Fruit fly (Drosophila melanogaster): Measurements from ENCODE around the gene Taf12.

The Taf12 gene

DNA sequence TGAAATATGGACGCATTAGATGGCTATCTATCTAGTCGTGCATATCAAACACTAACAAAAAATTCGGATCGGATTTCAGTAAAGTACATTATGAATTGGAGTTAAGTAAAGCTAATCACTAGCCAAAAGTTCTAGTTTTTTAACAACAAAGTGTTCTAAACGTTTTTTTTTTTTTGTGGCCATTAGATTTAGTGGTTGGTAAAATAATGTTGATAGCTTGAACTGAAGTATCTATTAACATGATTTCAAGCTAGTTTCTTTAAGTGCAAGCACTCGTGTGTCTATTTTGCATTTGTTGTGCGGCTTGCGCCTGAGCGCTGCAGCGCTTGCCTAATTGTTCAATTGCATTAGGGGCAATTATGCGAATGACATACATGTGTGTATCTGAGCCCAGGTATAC is 16.9 kb downstream of the Taf12 start (continued):
- TF ChIP-seq MBD-R2 (GFP tag; IDR thresholded peaks at IDR 0.05) (no peak), Fer1 (GFP tag; optimal IDR thresholded peaks at IDR 0.05) (no peak), fd96Cb (tag; optimal IDR thresholded peaks at IDR 0.05) (no peak), CG8359 (GFP tag; optimal IDR thresholded peaks at IDR 0.05; ENCODE audit: borderline replicate concordance) (no peak), Awh (GFP tag; IDR thresholded peaks at IDR 0.05) (no peak), MTF-1 (GFP tag; optimal IDR thresholded peaks at IDR 0.05; ENCODE audit: borderline replicate concordance) (no peak), lbe (GFP tag; optimal IDR thresholded peaks at IDR 0.05) (no peak), CG18599 (GFP tag; optimal IDR thresholded peaks at IDR 0.05) (no peak), CG3838 (GFP tag; optimal IDR thresholded peaks at IDR 0.05) (no peak), caup (GFP tag; optimal IDR thresholded peaks at IDR 0.05; ENCODE audit: severe bottlenecking) (no peak), tap (tag; optimal IDR thresholded peaks at IDR 0.05) (no peak), CG7745 (tag; optimal IDR thresholded peaks at IDR 0.05) (no peak), chif (GFP tag; optimal IDR thresholded peaks at IDR 0.05) (peak in 1 of 2 experiments; percentile 4), CrebB (tag; optimal IDR thresholded peaks at IDR 0.05) (no peak), grau (tag; optimal IDR thresholded peaks at IDR 0.05) (no peak), YL-1 (GFP tag; optimal IDR thresholded peaks at IDR 0.05) (no peak), corto (GFP tag; optimal IDR thresholded peaks at IDR 0.05) (no peak), CG2678 (tag; optimal IDR thresholded peaks at IDR 0.05) (peak; percentile 9), CG3995 (GFP tag; optimal IDR thresholded peaks at IDR 0.05) (no peak), CG1529 (GFP tag; optimal IDR thresholded peaks at IDR 0.05) (no peak), tin (GFP tag; optimal IDR thresholded peaks at IDR 0.05) (no peak), Antp (GFP tag; optimal IDR thresholded peaks at IDR 0.05) (no peak), Rfx (GFP tag; IDR thresholded peaks at IDR 0.05) (no peak), CG12071 (GFP tag; optimal IDR thresholded peaks at IDR 0.05) (no peak), CG4360 (GFP tag; IDR thresholded peaks at IDR 0.05) (no peak), MESR4 (GFP tag; optimal IDR thresholded peaks at IDR 0.05) (no peak), CG4404 (GFP tag; IDR thresholded peaks at IDR 0.05) (no peak), CG7928 (GFP tag; optimal IDR thresholded peaks at IDR 0.05) (no peak), CG6175 (GFP tag; IDR thresholded peaks at IDR 0.05) (no peak), CG18764 (GFP tag; optimal IDR thresholded peaks at IDR 0.05) (no peak), D19B (GFP tag; optimal IDR thresholded peaks at IDR 0.05) (no peak), seq (GFP tag; IDR thresholded peaks at IDR 0.05) (no peak), CG15269 (tag; optimal IDR thresholded peaks at IDR 0.05) (peak; percentile 15), pfk (GFP tag; optimal IDR thresholded peaks at IDR 0.05) (no peak), Hr51 (GFP tag; optimal IDR thresholded peaks at IDR 0.05) (peak in 1 of 2 experiments; percentile 31), Xbp1 (GFP tag; optimal IDR thresholded peaks at IDR 0.05) (no peak), CG3065 (GFP tag; optimal IDR thresholded peaks at IDR 0.05) (no peak), pnt (GFP tag; optimal IDR thresholded peaks at IDR 0.05) (no peak), CG3847 (GFP tag; IDR thresholded peaks at IDR 0.05) (no peak), az2 (GFP tag; optimal IDR thresholded peaks at IDR 0.05) (peak; percentile 7), CG11456 (GFP tag; IDR thresholded peaks at IDR 0.05) (no peak), ato (GFP tag; IDR thresholded peaks at IDR 0.05; ENCODE audit: partially characterized antibody) (no peak), bsh (GFP tag; optimal IDR thresholded peaks at IDR 0.05) (peak in 1 of 2 experiments; percentile 9), CG17328 (GFP tag; IDR thresholded peaks at IDR 0.05) (no peak), Aef1 (GFP tag; IDR thresholded peaks at IDR 0.05) (no peak), Lim3 (GFP tag; IDR thresholded peaks at IDR 0.05) (no peak), CG6689 (GFP tag; IDR thresholded peaks at IDR 0.05) (0 out of 2 replicates have a peak, but pooled peaks have one; percentile 13), CG4617 (GFP tag; optimal IDR thresholded peaks at IDR 0.05; ENCODE audit: borderline replicate concordance) (no peak), CG8290 (GFP tag; optimal IDR thresholded peaks at IDR 0.05) (no peak), CG8290 (tag; optimal IDR thresholded peaks at IDR 0.05) (no peak), CG17361 (GFP tag; IDR thresholded peaks at IDR 0.05) (0 out of 3 replicates have a peak, but pooled peaks have one; percentile 37)

Data from whole organism, embryonic.